Fruit fly (Drosophila melanogaster): ENCODE data around the gene Fum3.

The Fum3 gene

dm6 chr3L:11491222-11491873, 25.7 kb upstream of the Fum3 start (continued):
- no peak for TF ChIP-seq Lpt (GFP tag; optimal IDR thresholded peaks at IDR 0.05)
- TF ChIP-seq Smox (GFP tag; optimal IDR thresholded peaks at IDR 0.05), result peak; percentile 80
- no peak for TF ChIP-seq CG1621 (tag; optimal IDR thresholded peaks at IDR 0.05)
- TF ChIP-seq esn (GFP tag; optimal IDR thresholded peaks at IDR 0.05), result peak; percentile 84
- peak; percentile 72 for TF ChIP-seq Sox102F (GFP tag; optimal IDR thresholded peaks at IDR 0.05)
- peak; percentile 64 for TF ChIP-seq CG8119 (GFP tag; IDR thresholded peaks at IDR 0.05)
- peak; percentile 57 for TF ChIP-seq CG10631 (GFP tag; optimal IDR thresholded peaks at IDR 0.05)
- TF ChIP-seq CG6808 (GFP tag; optimal IDR thresholded peaks at IDR 0.05), result peak; percentile 41
- TF ChIP-seq CG6163 (GFP tag; IDR thresholded peaks at IDR 0.05), result peak; percentile 72
- TF ChIP-seq CG3919 (GFP tag; optimal IDR thresholded peaks at IDR 0.05), result peak; percentile 76
- peak; percentile 7 for TF ChIP-seq fd85E (GFP tag; optimal IDR thresholded peaks at IDR 0.05)
- peak; percentile 71 for TF ChIP-seq achi (GFP tag; optimal IDR thresholded peaks at IDR 0.05)
- peak; percentile 48 for TF ChIP-seq Gug (GFP tag; IDR thresholded peaks at IDR 0.05)
- TF ChIP-seq CG6792 (GFP tag; optimal IDR thresholded peaks at IDR 0.05), result peak; percentile 62
- peak; percentile 80 for TF ChIP-seq lz (GFP tag; optimal IDR thresholded peaks at IDR 0.05)
- peak; percentile 63 for TF ChIP-seq CG8632 (GFP tag; optimal IDR thresholded peaks at IDR 0.05)
- peak; percentile 50; the same call in 1 of the 2 replicates for TF ChIP-seq CG15336 (GFP tag; IDR thresholded peaks at IDR 0.05)
- TF ChIP-seq Sox15 (GFP tag; optimal IDR thresholded peaks at IDR 0.05), result peak; percentile 62
- no peak for TF ChIP-seq Hr38 (GFP tag; optimal IDR thresholded peaks at IDR 0.05)
- TF ChIP-seq Met (GFP tag; optimal IDR thresholded peaks at IDR 0.05), result peak; percentile 84
- peak; percentile 62 for TF ChIP-seq CG7368 (GFP tag; optimal IDR thresholded peaks at IDR 0.05)
- peak; percentile 46 for TF ChIP-seq CG6276 (GFP tag; optimal IDR thresholded peaks at IDR 0.05)
- TF ChIP-seq Blimp-1 (GFP tag; optimal IDR thresholded peaks at IDR 0.05), result peak; percentile 54
- peak; percentile 70 for TF ChIP-seq OdsH (GFP tag; optimal IDR thresholded peaks at IDR 0.05)
- TF ChIP-seq CG31627 (GFP tag; optimal IDR thresholded peaks at IDR 0.05), result peak; percentile 86
- TF ChIP-seq salr (GFP tag; optimal IDR thresholded peaks at IDR 0.05), result peak in 1 of 2 experiments; percentile 2
- peak; percentile 71 for TF ChIP-seq CG8319 (GFP tag; optimal IDR thresholded peaks at IDR 0.05)
- peak; percentile 57 for TF ChIP-seq Ets96B (tag; optimal IDR thresholded peaks at IDR 0.05)
- TF ChIP-seq CG11762 (GFP tag; optimal IDR thresholded peaks at IDR 0.05; ENCODE audit: insufficient read depth), result peak; percentile 27
- TF ChIP-seq Hr39 (GFP tag; optimal IDR thresholded peaks at IDR 0.05), result peak; percentile 90
- peak; percentile 81 for TF ChIP-seq cyc (GFP tag; optimal IDR thresholded peaks at IDR 0.05)

dm6 chr3L:11490539-11490938, 24.9 kb upstream of the Fum3 start:
- TF ChIP-seq vri (GFP tag; optimal IDR thresholded peaks at IDR 0.05) (peak; percentile 3), pdm3 (GFP tag; optimal IDR thresholded peaks at IDR 0.05) (no peak)

dm6 chr3L:11489489-11489888, 23.8 kb upstream of the Fum3 start:
- TF ChIP-seq CG6163 (GFP tag; IDR thresholded peaks at IDR 0.05), result 0 out of 3 replicates have a peak, but pooled peaks have one; percentile 19
- 0 out of 3 replicates have a peak, but pooled peaks have one; percentile 21 for TF ChIP-seq eg (GFP tag; IDR thresholded peaks at IDR 0.05)
- TF ChIP-seq svp (GFP tag), result no peak

- TF ChIP-seq fd85E (GFP tag; optimal IDR thresholded peaks at IDR 0.05) (no peak), Eip78C (GFP tag) (peak; percentile 10), esn (GFP tag; optimal IDR thresholded peaks at IDR 0.05) (no peak)
Observed at dm6 chr3L:11488264-11488663, 22.6 kb upstream of the Fum3 start.
